Worm (Caenorhabditis elegans): ENCODE results near the gene H37A05.2.

- TF ChIP-seq unc-86 (tag; optimal IDR thresholded peaks at IDR 0.05), result no peak
- no peak for TF ChIP-seq unc-130 (tag; optimal IDR thresholded peaks at IDR 0.05)
- TF ChIP-seq hlh-17 (GFP tag; optimal IDR thresholded peaks at IDR 0.05; ENCODE audit: borderline replicate concordance), result no peak
- TF ChIP-seq nhr-28 (tag; optimal IDR thresholded peaks at IDR 0.05), result no peak
Observed at ce11 chrV:13580696-13581095, 53.4 kb downstream of the H37A05.2 start, which contains the start of gene C50B8.5.
